Fruit fly (Drosophila melanogaster): ENCODE measurements around the gene HP4.

The HP4 gene

dm6 chr3L:7978777-7979649, 3.1 kb upstream of the HP4 start, which contains the start of gene nmo (continued):
- TF ChIP-seq Chrac-16 (GFP tag; optimal IDR thresholded peaks at IDR 0.05) (no peak), CG13296 (GFP tag; optimal IDR thresholded peaks at IDR 0.05) (peak; percentile 47), Lim3 (GFP tag; IDR thresholded peaks at IDR 0.05) (no peak), CG11560 (tag; IDR thresholded peaks at IDR 0.05) (no peak), CG8388 (GFP tag; optimal IDR thresholded peaks at IDR 0.05) (no peak), Antp (GFP tag; optimal IDR thresholded peaks at IDR 0.05) (peak; percentile 5), CG16815 (GFP tag; optimal IDR thresholded peaks at IDR 0.05) (no peak), CG4282 (GFP tag; optimal IDR thresholded peaks at IDR 0.05) (no peak), CG3847 (GFP tag; IDR thresholded peaks at IDR 0.05) (no peak), CG10267 (tag; optimal IDR thresholded peaks at IDR 0.05) (peak; percentile 81), CG4424 (GFP tag; optimal IDR thresholded peaks at IDR 0.05) (no peak), CG10565 (GFP tag; optimal IDR thresholded peaks at IDR 0.05) (no peak), z (GFP tag; IDR thresholded peaks at IDR 0.05) (no peak), CG18764 (GFP tag; optimal IDR thresholded peaks at IDR 0.05) (peak; percentile 9), ro (GFP tag; IDR thresholded peaks at IDR 0.05) (no peak), Dref (GFP tag; IDR thresholded peaks at IDR 0.05) (no peak), Nf-YC (tag; optimal IDR thresholded peaks at IDR 0.05) (peak; percentile 42), CG17912 (GFP tag; optimal IDR thresholded peaks at IDR 0.05) (no peak), CG6689 (GFP tag; IDR thresholded peaks at IDR 0.05) (no peak), ATbp (GFP tag; optimal IDR thresholded peaks at IDR 0.05) (peak; percentile 5), fd64A (GFP tag; optimal IDR thresholded peaks at IDR 0.05) (peak; percentile 31), ase (GFP tag; IDR thresholded peaks at IDR 0.05) (no peak), knrl (GFP tag; IDR thresholded peaks at IDR 0.05; ENCODE audit: partially characterized antibody) (no peak), salm (tag; optimal IDR thresholded peaks at IDR 0.05) (peak; percentile 11), Side (GFP tag; optimal IDR thresholded peaks at IDR 0.05) (peak; percentile 23), CG14667 (GFP tag; IDR thresholded peaks at IDR 0.05) (no peak), sug (tag; optimal IDR thresholded peaks at IDR 0.05) (peak; percentile 72), zfh2 (GFP tag; optimal IDR thresholded peaks at IDR 0.05) (no peak), CG10654 (GFP tag; optimal IDR thresholded peaks at IDR 0.05) (no peak), bcd (GFP tag; optimal IDR thresholded peaks at IDR 0.05) (no peak), CG14965 (GFP tag; optimal IDR thresholded peaks at IDR 0.05; ENCODE audit: borderline replicate concordance) (no peak), ssp (GFP tag; IDR thresholded peaks at IDR 0.05) (no peak), CG7271 (tag; optimal IDR thresholded peaks at IDR 0.05) (no peak), Sry-δ (GFP tag; optimal IDR thresholded peaks at IDR 0.05) (peak; percentile 100), Ets65A (GFP tag) (peak; percentile 66), Elba2 (GFP tag; optimal IDR thresholded peaks at IDR 0.05) (no peak), CG3726 (GFP tag; IDR thresholded peaks at IDR 0.05) (no peak), disco-r (GFP tag; optimal IDR thresholded peaks at IDR 0.05) (no peak), sima (GFP tag; optimal IDR thresholded peaks at IDR 0.05) (no peak), so (GFP tag; IDR thresholded peaks at IDR 0.05) (no peak), stwl (tag; optimal IDR thresholded peaks at IDR 0.05) (peak; percentile 89), CG6854 (GFP tag; optimal IDR thresholded peaks at IDR 0.05) (no peak), CG3281 (GFP tag; optimal IDR thresholded peaks at IDR 0.05) (peak; percentile 41), schlank (tag; optimal IDR thresholded peaks at IDR 0.05) (no peak), Bteb2 (GFP tag; optimal IDR thresholded peaks at IDR 0.05) (no peak), toy (GFP tag; IDR thresholded peaks at IDR 0.05) (no peak), Dek (tag; optimal IDR thresholded peaks at IDR 0.05) (no peak), CG43689 (GFP tag; IDR thresholded peaks at IDR 0.05) (no peak), vvl (GFP tag; IDR thresholded peaks at IDR 0.05) (no peak), CG34376 (GFP tag; optimal IDR thresholded peaks at IDR 0.05) (peak; percentile 81), B-H2 (GFP tag; optimal IDR thresholded peaks at IDR 0.05) (no peak)

All from whole organism, embryonic.